Fruit fly (Drosophila melanogaster) whole organism: ENCODE results near the gene Atg18b.

Experiments used
- CG8478 ChIP-seq: fragments of >200 bp; optimal IDR thresholded peaks from 2 replicates; lab custom pipeline; 2018; ENCODE audit warnings: inconsistent platforms
- Dll ChIP-seq: fragments of >200 bp; optimal IDR thresholded peaks from 2 replicates; lab custom pipeline; 2017
- EcR ChIP-seq, 2 experiments: fragments of >200 bp; optimal IDR thresholded peaks; 2 replicates each; lab custom pipeline; 2017; ENCODE audit warnings: missing biosample characterization in 2 of 2, missing genetic modification characterization in 2 of 2, missing genetic modification reagents in 2 of 2
- pan ChIP-seq: fragments of >200 bp; optimal IDR thresholded peaks from 2 replicates; lab custom pipeline; 2017
- psq ChIP-seq: fragments of >200 bp; optimal IDR thresholded peaks from 2 replicates; lab custom pipeline; 2017
- usp ChIP-seq: fragments of >200 bp; optimal IDR thresholded peaks from 2 replicates; lab custom pipeline; 2017; ENCODE audit warnings: missing biosample characterization, missing genetic modification characterization, mixed read lengths

Atg18b gene

DNA sequence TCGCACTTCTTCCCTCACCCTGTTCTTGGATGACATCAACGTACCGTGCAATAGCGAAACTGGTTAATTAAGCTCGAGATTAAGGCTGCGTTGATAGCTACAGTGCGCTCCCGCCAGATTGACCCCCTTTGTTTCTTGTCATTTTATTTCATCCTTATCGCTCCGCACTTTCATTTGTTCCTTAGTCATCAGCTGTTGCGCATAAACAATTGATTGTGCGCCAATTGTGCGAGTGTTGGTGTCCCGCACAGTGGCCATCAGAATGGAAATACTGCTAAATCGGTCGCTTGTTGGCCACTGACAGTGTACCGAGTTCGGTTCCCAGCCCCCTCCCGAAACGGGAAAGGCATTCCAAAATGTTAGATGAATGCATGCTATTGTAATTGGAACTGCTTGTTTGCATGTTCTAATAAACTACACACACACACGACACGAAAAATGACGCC is 709 bp downstream of the Atg18b start:
- TF ChIP-seq Dll (no peak), EcR (GFP tag; optimal IDR thresholded peaks at IDR 0.05; lab: Kevin White, UChicago) (no peak), CG8478 (lab: Kevin White, UChicago) (no peak)

- TF ChIP-seq usp (no peak), CG8478 (lab: Kevin White, UChicago) (no peak)
Measured at dm6 chr2L:21218912-21219246, 1.5 kb downstream of the Atg18b start.

DNA sequence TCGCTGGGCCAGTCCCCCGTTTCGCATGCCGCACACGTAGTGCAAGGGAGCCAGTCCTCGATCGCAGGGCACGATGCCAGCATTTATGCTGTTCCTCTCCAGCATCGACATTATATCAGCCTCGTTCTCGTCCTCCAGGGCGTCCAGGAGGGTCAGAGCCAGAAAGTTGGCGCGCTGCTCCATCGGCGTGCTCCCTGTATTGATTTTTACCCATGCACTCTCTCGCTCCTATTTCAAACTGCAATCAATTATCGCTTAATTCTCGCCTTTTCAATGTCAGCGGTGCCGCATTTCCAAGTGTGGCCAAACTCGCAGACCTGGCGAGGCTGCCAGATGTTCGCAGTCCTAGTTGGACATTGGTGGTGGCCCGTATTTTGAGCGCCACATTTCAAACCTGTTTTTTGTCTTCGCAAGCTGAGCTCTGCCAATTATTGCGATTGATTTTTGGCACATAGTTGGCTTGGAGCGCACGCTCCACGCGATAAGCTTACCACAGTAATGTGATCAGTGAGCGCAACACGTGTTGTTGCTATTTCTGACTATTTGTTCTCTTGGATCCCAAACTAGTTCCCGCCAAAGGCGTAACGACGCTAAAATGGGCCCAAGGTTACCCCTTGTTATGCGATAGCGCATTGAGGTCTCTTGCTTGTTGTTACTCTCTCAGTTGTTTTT is 2.0 kb downstream of the Atg18b start, which contains the start of gene CG8679:
CG8679 (minus strand) TSS at position 305 of the 672 bp plus-strand sequence.
- TF ChIP-seq EcR (GFP tag; optimal IDR thresholded peaks at IDR 0.05; lab: Kevin White, UChicago): no peak
- TF ChIP-seq usp: no peak

DNA sequence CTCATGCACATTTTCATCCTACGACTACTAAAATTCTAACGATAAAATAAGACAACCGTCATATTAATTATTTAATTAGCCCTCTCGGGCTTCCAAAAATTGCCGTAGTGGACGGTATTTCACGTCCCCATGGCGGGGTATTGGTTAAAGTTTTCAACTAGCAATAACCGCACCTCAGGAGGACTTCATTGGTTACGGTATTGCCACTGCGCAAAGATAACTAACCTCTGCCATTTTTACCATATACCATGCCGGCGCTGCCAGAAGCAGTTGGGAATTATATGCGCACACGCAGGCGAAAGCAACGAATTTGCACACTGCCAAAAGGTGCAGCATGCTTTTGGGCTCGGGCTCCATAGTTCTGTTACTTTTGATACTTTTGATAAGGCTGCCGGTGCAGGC is 5.4 kb downstream of the Atg18b start:
- TF ChIP-seq pan (lab: Kevin White, UChicago) (no peak), Dll (no peak), usp (no peak), CG8478 (lab: Kevin White, UChicago) (no peak), EcR (GFP tag; optimal IDR thresholded peaks at IDR 0.05; lab: Kevin White, UChicago) (no peak), psq (no peak)

DNA sequence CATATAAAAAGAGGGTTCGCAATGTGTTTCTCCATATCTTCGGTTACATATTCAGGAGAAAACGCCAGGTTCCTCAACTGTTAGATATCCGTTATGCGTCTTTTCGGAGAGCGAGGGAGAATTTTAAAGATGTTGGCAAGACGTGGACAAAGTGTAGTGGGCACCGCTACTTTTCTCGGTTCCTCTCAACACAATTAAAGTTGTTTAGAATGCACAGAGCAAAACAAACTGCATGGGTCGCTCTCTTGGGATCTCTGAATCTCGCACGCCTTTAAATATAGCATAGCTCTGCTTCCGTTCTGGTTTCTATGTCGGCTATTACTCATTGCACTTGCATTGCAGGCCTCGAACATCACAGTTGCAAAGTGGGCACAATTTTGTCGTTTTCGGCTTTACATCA is 14.2 kb downstream of the Atg18b start, which contains the start of gene clumsy:
clumsy (plus strand) TSS at position 301 of the 400 bp plus-strand sequence.
- TF ChIP-seq CG8478 (lab: Kevin White, UChicago) (no peak), pan (lab: Kevin White, UChicago) (no peak), usp (no peak), EcR (GFP tag; optimal IDR thresholded peaks at IDR 0.05; lab: Kevin White, UChicago) (no peak), Dll (no peak), psq (no peak)

dm6 chr2L:21202702-21203101 is 17.7 kb downstream of the Atg18b start, which contains the start of gene CG31988:
Gene CG31988, minus strand, starts transcription at chr2L:21202802.
- no peak for TF ChIP-seq Dll
- TF ChIP-seq EcR (GFP tag; optimal IDR thresholded peaks at IDR 0.05; lab: Kevin White, UChicago): no peak
- TF ChIP-seq psq: no peak
- TF ChIP-seq pan (lab: Kevin White, UChicago): no peak
- TF ChIP-seq usp: no peak
- no peak for TF ChIP-seq CG8478 (lab: Kevin White, UChicago)

dm6 chr2L:21200275-21200674 is 20.1 kb downstream of the Atg18b start, which contains the start of gene CG31624:
Gene CG31624, minus strand, starts transcription at chr2L:21200375.
- TF ChIP-seq EcR (GFP tag; optimal IDR thresholded peaks at IDR 0.05; lab: Kevin White, UChicago) (no peak), psq (no peak), CG8478 (lab: Kevin White, UChicago) (no peak), usp (no peak), pan (lab: Kevin White, UChicago) (no peak), Dll (no peak)

DNA sequence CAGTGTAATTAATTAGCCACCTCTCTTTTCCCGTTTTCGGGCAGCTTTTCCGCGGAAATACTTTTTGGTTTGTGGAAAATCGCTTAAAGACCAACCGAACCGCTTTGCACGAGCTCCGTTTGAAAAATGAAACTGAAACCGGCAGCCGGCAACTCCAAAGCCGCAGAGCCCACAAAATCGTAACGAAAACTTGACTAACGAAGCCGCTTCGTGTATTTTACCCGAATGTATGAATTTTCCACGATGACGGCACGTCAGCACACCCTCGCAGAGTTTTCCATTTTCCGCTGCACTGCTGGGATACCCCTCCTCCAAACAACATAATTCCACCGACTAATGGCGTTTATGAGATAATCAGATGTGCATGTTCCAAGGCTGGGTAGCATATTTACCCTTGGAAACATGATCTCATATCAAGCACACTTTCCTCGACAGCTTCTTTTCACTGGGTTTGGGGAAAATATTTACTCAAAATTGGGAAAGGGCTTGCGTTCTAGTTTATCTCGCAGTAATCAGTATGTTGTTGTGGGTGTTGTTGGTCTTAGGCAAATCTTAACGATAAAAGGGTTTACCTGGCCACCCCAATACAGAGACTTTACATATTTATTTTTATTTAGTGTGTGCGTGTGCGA is 21.6 kb downstream of the Atg18b start, which contains the start of gene Ret:
Ret (minus strand) TSS at position 130 of the 632 bp plus-strand sequence.
- TF ChIP-seq CG8478 (lab: Kevin White, UChicago) (no peak), pan (lab: Kevin White, UChicago) (no peak), usp (no peak), EcR (GFP tag; optimal IDR thresholded peaks at IDR 0.05; lab: Kevin White, UChicago) (no peak), Dll (no peak), psq (no peak)

DNA sequence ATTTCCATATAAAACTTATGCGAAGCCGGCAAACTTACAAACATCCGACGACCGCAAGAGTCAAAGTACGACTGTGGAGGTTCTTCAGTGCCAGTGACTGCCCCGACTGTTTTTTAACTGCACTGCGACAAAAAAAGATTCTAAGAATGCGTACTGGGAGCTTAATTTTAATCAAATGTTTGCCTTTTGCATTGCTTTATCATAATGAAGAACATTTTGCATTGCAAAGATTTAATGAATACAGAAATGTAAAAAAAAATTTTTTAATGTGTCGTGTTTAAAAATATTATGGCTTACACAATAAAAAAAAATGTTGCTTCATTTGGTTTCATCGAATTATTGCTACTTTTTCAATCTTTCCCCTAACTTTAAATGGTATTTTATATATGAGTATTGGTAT is 23.2 kb downstream of the Atg18b start:
- no peak for TF ChIP-seq usp
- TF ChIP-seq pan (lab: Kevin White, UChicago): no peak
- no peak for TF ChIP-seq CG8478 (lab: Kevin White, UChicago)
- no peak for TF ChIP-seq psq
- no peak for TF ChIP-seq Dll
- TF ChIP-seq EcR (GFP tag; optimal IDR thresholded peaks at IDR 0.05; lab: Kevin White, UChicago): no peak

dm6 chr2L:21196511-21196910 is 23.9 kb downstream of the Atg18b start:
- TF ChIP-seq pan (lab: Kevin White, UChicago): no peak
- TF ChIP-seq usp: no peak
- TF ChIP-seq Dll: no peak

DNA sequence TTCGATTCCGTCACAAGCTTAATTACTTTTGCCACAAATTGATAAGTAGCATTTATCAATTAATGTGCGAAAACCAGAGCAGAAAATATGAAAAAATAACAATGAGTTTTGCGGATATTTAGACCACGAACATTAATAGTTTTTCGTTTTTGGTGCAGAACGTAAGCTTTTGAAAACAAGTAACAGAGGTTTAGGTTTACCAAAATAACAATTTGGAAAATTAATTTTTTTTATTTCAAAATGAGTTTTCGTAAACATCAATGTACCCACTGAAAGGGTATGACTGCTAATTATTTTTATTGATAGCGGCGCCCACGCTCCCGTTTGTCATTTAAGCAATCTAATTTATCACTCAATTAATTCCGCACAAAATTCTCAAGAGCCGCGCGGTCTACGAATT is 25.0 kb downstream of the Atg18b start:
- no peak for TF ChIP-seq CG8478 (lab: Kevin White, UChicago)
- TF ChIP-seq Dll: no peak
- no peak for TF ChIP-seq pan (lab: Kevin White, UChicago)
- TF ChIP-seq usp: no peak
- no peak for TF ChIP-seq psq
- no peak for TF ChIP-seq EcR (GFP tag; optimal IDR thresholded peaks at IDR 0.05; lab: Kevin White, UChicago)

dm6 chr2L:21189273-21189781 is 31.0 kb downstream of the Atg18b start:
- no peak for TF ChIP-seq pan (lab: Kevin White, UChicago)
- TF ChIP-seq EcR (GFP tag; optimal IDR thresholded peaks at IDR 0.05; lab: Kevin White, UChicago): no peak
- TF ChIP-seq usp: no peak
- TF ChIP-seq CG8478 (lab: Kevin White, UChicago): no peak

DNA sequence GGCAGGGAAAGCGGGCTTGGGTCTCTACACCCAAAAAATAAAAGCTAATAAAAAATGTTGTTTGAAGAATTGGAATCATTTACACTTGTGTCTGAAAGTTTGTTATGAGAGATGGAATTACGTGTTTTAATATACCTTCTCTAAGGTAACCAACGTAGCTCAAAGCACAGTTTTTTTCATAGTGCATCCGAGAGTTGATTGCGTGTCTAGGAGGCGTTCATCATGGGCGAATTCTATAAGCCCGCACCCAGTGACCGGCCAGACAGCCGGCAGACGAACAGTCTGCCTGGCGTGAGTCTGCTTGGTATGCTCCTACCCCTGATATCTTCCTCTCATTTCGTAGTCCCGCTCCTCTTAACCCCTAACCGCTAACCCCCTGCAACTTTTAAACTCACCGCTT is 32.6 kb downstream of the Atg18b start:
- TF ChIP-seq usp (no peak), Dll (no peak), pan (lab: Kevin White, UChicago) (no peak), CG8478 (lab: Kevin White, UChicago) (no peak), psq (no peak), EcR (GFP tag; optimal IDR thresholded peaks at IDR 0.05; lab: Kevin White, UChicago) (no peak)
